Worm (Caenorhabditis elegans): ENCODE results near the gene F19H6.4.

DNA sequence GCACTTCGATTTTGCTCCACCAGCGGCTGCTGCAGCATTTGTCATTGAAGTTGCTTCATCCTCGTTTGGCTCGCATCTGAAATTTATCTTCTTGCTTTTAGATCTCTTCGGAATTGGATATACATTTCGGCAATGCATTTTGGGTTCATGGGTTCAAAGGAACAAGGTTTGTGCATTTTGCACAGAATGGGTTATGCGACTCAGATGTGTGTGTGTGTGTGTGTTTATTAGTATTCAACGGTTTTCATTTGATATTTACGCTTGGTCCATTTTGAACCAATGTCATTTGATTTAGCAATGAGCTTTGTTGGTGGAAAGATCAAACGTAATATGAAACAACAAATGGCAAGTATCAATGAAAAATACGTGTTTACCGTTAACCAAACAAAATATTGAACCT is 10.3 kb downstream of the F19H6.4 start:
- TF ChIP-seq dpl-1 (GFP tag; optimal IDR thresholded peaks at IDR 0.05) (no peak), ceh-82 (tag; optimal IDR thresholded peaks at IDR 0.05) (no peak), unc-130 (tag; optimal IDR thresholded peaks at IDR 0.05) (no peak), aha-1 (tag; optimal IDR thresholded peaks at IDR 0.05) (no peak), swsn-7 (tag; optimal IDR thresholded peaks at IDR 0.05) (no peak), lin-13 (GFP tag; optimal IDR thresholded peaks at IDR 0.05) (no peak), egl-13 (tag; optimal IDR thresholded peaks at IDR 0.05) (no peak), sptf-1 (tag; optimal IDR thresholded peaks at IDR 0.05) (no peak), dsc-1 (tag; optimal IDR thresholded peaks at IDR 0.05) (no peak), ama-1 (optimal IDR thresholded peaks at IDR 0.05) (no peak), C34B4.2 (tag; optimal IDR thresholded peaks at IDR 0.05) (no peak), unc-62 (GFP tag; optimal IDR thresholded peaks at IDR 0.05) (no peak)
